Worm (Caenorhabditis elegans) whole organism, L4/young adult: Measurements from ENCODE around the gene R11.3.

Source experiments
- dao-5 ChIP-seq: sonication (generic microtip); optimal IDR thresholded peaks from 2 replicates; lab custom pipeline; 2016; ENCODE audit warnings: missing genotype, missing genetic modification characterization, moderate library complexity, missing compliant biosample characterization
- him-1 ChIP-seq: sonication (generic microtip); optimal IDR thresholded peaks from 2 replicates; lab custom pipeline; 2016; ENCODE audit warnings: missing genotype, missing genetic modification reagents, missing genetic modification characterization, missing compliant biosample characterization

ce11 chrX:16202229-16202628, 3.2 kb upstream of the R11.3 start:
- TF ChIP-seq dao-5 (tag; lab: Kevin White, UChicago): no peak
- peak; percentile 60 for TF ChIP-seq him-1
